Fruit fly (Drosophila melanogaster): ENCODE data around the gene 5PtaseI.

The 5PtaseI gene

DNA sequence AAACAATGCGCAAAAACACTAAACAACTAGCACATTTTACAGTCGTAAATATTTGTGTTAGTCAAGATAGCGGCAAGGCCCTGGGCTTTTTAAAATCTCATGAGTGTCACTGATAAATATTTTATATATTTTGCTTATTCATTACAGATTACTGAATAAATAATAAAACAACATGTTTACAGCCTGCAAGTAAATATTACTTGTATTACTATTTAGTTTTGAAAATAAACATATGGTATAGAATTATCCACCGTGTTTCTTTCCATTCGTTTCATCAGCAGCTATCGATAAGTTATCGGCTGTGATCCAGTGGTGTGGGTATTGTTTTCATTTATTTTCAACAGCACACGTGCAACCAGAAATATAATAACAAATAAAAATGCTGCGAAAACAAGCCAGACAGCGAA, 29.6 kb upstream of the 5PtaseI start, which contains the start of the genes shams and CG11920 (continued):
- TF ChIP-seq CG13287 (GFP tag; IDR thresholded peaks at IDR 0.05; ENCODE audit: partially characterized antibody) (peak; percentile 74), lmd (GFP tag; IDR thresholded peaks at IDR 0.05) (no peak), tio (GFP tag; optimal IDR thresholded peaks at IDR 0.05) (no peak), CG11696 (GFP tag; IDR thresholded peaks at IDR 0.05) (no peak), vfl (GFP tag; optimal IDR thresholded peaks at IDR 0.05) (no peak), CG12659 (GFP tag; optimal IDR thresholded peaks at IDR 0.05) (peak; percentile 54), bcd (GFP tag; optimal IDR thresholded peaks at IDR 0.05) (no peak), jing (GFP tag; optimal IDR thresholded peaks at IDR 0.05) (no peak), CG4730 (GFP tag; IDR thresholded peaks at IDR 0.05) (no peak), CG12104 (GFP tag; optimal IDR thresholded peaks at IDR 0.05) (no peak), Sry-β (GFP tag; optimal IDR thresholded peaks at IDR 0.05) (no peak), crp (GFP tag; optimal IDR thresholded peaks at IDR 0.05) (peak in 1 of 2 experiments; percentile 73), Nf-YB (GFP tag; optimal IDR thresholded peaks at IDR 0.05) (peak; percentile 24), CrebB (tag; optimal IDR thresholded peaks at IDR 0.05) (no peak), pb (GFP tag; optimal IDR thresholded peaks at IDR 0.05) (no peak), gsb-n (tag; optimal IDR thresholded peaks at IDR 0.05) (peak; percentile 40), mirr (GFP tag; optimal IDR thresholded peaks at IDR 0.05) (no peak), CG11093 (GFP tag; IDR thresholded peaks at IDR 0.05) (no peak), Elba2 (GFP tag; optimal IDR thresholded peaks at IDR 0.05) (no peak), repo (GFP tag; optimal IDR thresholded peaks at IDR 0.05) (no peak), CkIIα-i1 (GFP tag; IDR thresholded peaks at IDR 0.05) (no peak), Optix (GFP tag; IDR thresholded peaks at IDR 0.05) (no peak), tna (GFP tag; IDR thresholded peaks at IDR 0.05; ENCODE audit: partially characterized antibody) (0 out of 2 replicates have a peak, but pooled peaks have one; percentile 37), CG6765 (GFP tag; optimal IDR thresholded peaks at IDR 0.05) (no peak), Ets97D (GFP tag; optimal IDR thresholded peaks at IDR 0.05) (peak; percentile 9), kah (GFP tag; optimal IDR thresholded peaks at IDR 0.05) (no peak), gcm2 (GFP tag; optimal IDR thresholded peaks at IDR 0.05) (no peak), CG9876 (GFP tag; optimal IDR thresholded peaks at IDR 0.05) (no peak), E2f2 (GFP tag; IDR thresholded peaks at IDR 0.05) (peak; percentile 45; the same call in 1 of the 2 replicates), ab (GFP tag; optimal IDR thresholded peaks at IDR 0.05) (no peak), Lpt (GFP tag; optimal IDR thresholded peaks at IDR 0.05) (no peak), CG10147 (GFP tag; optimal IDR thresholded peaks at IDR 0.05) (no peak), BtbVII (GFP tag; optimal IDR thresholded peaks at IDR 0.05) (no peak), MESR4 (GFP tag; optimal IDR thresholded peaks at IDR 0.05) (peak; percentile 50), CG10431 (GFP tag; optimal IDR thresholded peaks at IDR 0.05) (peak; percentile 24), stwl (tag; optimal IDR thresholded peaks at IDR 0.05) (peak; percentile 52), bbx (GFP tag; IDR thresholded peaks at IDR 0.05; ENCODE audit: partially characterized antibody) (peak; percentile 33; the same call in 1 of the 2 replicates), disco-r (GFP tag; optimal IDR thresholded peaks at IDR 0.05) (no peak), Xbp1 (GFP tag; optimal IDR thresholded peaks at IDR 0.05) (no peak), CG8359 (GFP tag; optimal IDR thresholded peaks at IDR 0.05; ENCODE audit: borderline replicate concordance) (no peak), chn (GFP tag; optimal IDR thresholded peaks at IDR 0.05) (no peak), C15 (GFP tag; IDR thresholded peaks at IDR 0.05) (no peak), CG34224 (GFP tag; IDR thresholded peaks at IDR 0.05; ENCODE audit: partially characterized antibody) (peak; percentile 73; the same call in 1 of the 3 replicates), inv (GFP tag; IDR thresholded peaks at IDR 0.05; ENCODE audit: partially characterized antibody) (peak; percentile 34; the same call in 1 of the 2 replicates), Ptx1 (GFP tag; IDR thresholded peaks at IDR 0.05) (no peak), nerfin-1 (tag; optimal IDR thresholded peaks at IDR 0.05) (peak; percentile 48), CG9215 (GFP tag; IDR thresholded peaks at IDR 0.05) (no peak), bsh (GFP tag; optimal IDR thresholded peaks at IDR 0.05) (peak in 1 of 2 experiments; percentile 36), B-H1 (GFP tag; IDR thresholded peaks at IDR 0.05) (no peak), sens (GFP tag) (peak; percentile 80)
